Worm (Caenorhabditis elegans) whole organism, mixed stage, embryonic: ENCODE results near the gene rbbp-5.

ENCODE experiments used
- M03D4.4 ChIP-seq: sonication (generic microtip); optimal IDR thresholded peaks from 2 replicates; lab custom pipeline; 2017; ENCODE audit warnings: mild to moderate bottlenecking, missing genetic modification characterization, missing compliant biosample characterization
- bed-3 ChIP-seq: fragments of 200-800 bp; sonication (Bioruptor generic); optimal IDR thresholded peaks from 3 replicates; lab custom pipeline; 2018; ENCODE audit warnings: mild to moderate bottlenecking, missing genetic modification characterization, moderate library complexity, missing compliant biosample characterization
- blmp-1 ChIP-seq: fragments of 150-350 bp; optimal IDR thresholded peaks from 2 replicates; lab custom pipeline; 2014; ENCODE audit warnings: missing biosample characterization, missing genetic modification characterization
- ceh-39 ChIP-seq: fragments of 150-350 bp; optimal IDR thresholded peaks from 2 replicates; lab custom pipeline; 2014; ENCODE audit warnings: missing biosample characterization, missing genetic modification characterization
- ceh-43 ChIP-seq: fragments of 200-800 bp; sonication (Bioruptor generic); optimal IDR thresholded peaks from 2 replicates; lab custom pipeline; 2018; ENCODE audit warnings: mild to moderate bottlenecking, missing genetic modification characterization, moderate library complexity, missing compliant biosample characterization
- ces-1 ChIP-seq: fragments of 150-350 bp; optimal IDR thresholded peaks from 2 replicates; lab custom pipeline; 2014; ENCODE audit warnings: missing biosample characterization, missing genetic modification reagents, missing genetic modification characterization
- cnd-1 ChIP-seq: fragments of 200-800 bp; sonication (Bioruptor generic); optimal IDR thresholded peaks from 2 replicates; lab custom pipeline; 2018; ENCODE audit warnings: mild to moderate bottlenecking, missing genetic modification characterization, missing compliant biosample characterization
- elt-1 ChIP-seq: sonication (generic microtip); optimal IDR thresholded peaks from 2 replicates; lab custom pipeline; 2017; ENCODE audit warnings: missing genetic modification characterization, mild to moderate bottlenecking, missing compliant biosample characterization, antibody characterized with exemption, moderate library complexity, borderline replicate concordance; ENCODE audit not compliant: insufficient read depth
- elt-3 ChIP-seq: fragments of 150-350 bp; optimal IDR thresholded peaks from 2 replicates; lab custom pipeline; 2014; ENCODE audit warnings: missing biosample characterization, missing genetic modification characterization
- ham-2 ChIP-seq: fragments of 200-800 bp; sonication (Bioruptor generic); optimal IDR thresholded peaks from 2 replicates; lab custom pipeline; 2018; ENCODE audit warnings: mild to moderate bottlenecking, missing genetic modification characterization, missing compliant biosample characterization
- hlh-1 ChIP-seq: fragments of 150-350 bp; optimal IDR thresholded peaks from 2 replicates; lab custom pipeline; 2014; ENCODE audit warnings: missing biosample characterization, missing genetic modification reagents, missing genetic modification characterization
- lin-13 ChIP-seq: fragments of 150-350 bp; optimal IDR thresholded peaks from 2 replicates; lab custom pipeline; 2014; ENCODE audit warnings: missing biosample characterization, missing genetic modification characterization
- lin-32 ChIP-seq: fragments of 200-800 bp; sonication (Bioruptor generic); optimal IDR thresholded peaks from 2 replicates; lab custom pipeline; 2018; ENCODE audit warnings: mild to moderate bottlenecking, missing genetic modification characterization, missing compliant biosample characterization
- lsy-2 ChIP-seq: fragments of 150-350 bp; optimal IDR thresholded peaks from 2 replicates; lab custom pipeline; 2014; ENCODE audit warnings: missing biosample characterization, missing genetic modification characterization
- mab-5 ChIP-seq: fragments of 150-350 bp; optimal IDR thresholded peaks from 2 replicates; lab custom pipeline; 2014; ENCODE audit warnings: missing biosample characterization, missing genetic modification characterization
- mep-1 ChIP-seq: fragments of 150-350 bp; optimal IDR thresholded peaks from 2 replicates; lab custom pipeline; 2017; ENCODE audit warnings: missing biosample characterization, missing genetic modification reagents, missing genetic modification characterization, inconsistent platforms
- mls-2 ChIP-seq: sonication (generic microtip); optimal IDR thresholded peaks from 2 replicates; lab custom pipeline; 2016; ENCODE audit warnings: mild to moderate bottlenecking, missing genetic modification characterization, moderate library complexity, missing compliant biosample characterization
- nhr-12 ChIP-seq: fragments of 150-350 bp; optimal IDR thresholded peaks from 2 replicates; lab custom pipeline; 2014; ENCODE audit warnings: missing biosample characterization, missing genetic modification characterization
- nhr-237 ChIP-seq: fragments of 150-350 bp; optimal IDR thresholded peaks from 2 replicates; lab custom pipeline; 2014; ENCODE audit warnings: missing biosample characterization, missing genetic modification characterization
- nhr-76 ChIP-seq: sonication (generic microtip); optimal IDR thresholded peaks from 2 replicates; lab custom pipeline; 2017; ENCODE audit warnings: missing biosample characterization, missing genetic modification characterization
- pha-4 ChIP-seq: fragments of 150-350 bp; optimal IDR thresholded peaks from 2 replicates; lab custom pipeline; 2018; ENCODE audit warnings: missing biosample characterization, missing genetic modification reagents, missing genetic modification characterization
- sem-2 ChIP-seq: fragments of 200-800 bp; sonication (Bioruptor generic); optimal IDR thresholded peaks from 2 replicates; lab custom pipeline; 2018; ENCODE audit warnings: mild to moderate bottlenecking, missing genetic modification characterization, missing compliant biosample characterization
- snpc-4 ChIP-seq: fragments of 150-350 bp; optimal IDR thresholded peaks from 2 replicates; lab custom pipeline; 2014; ENCODE audit warnings: missing biosample characterization, missing genetic modification characterization
- sptf-1 ChIP-seq: sonication (generic microtip); optimal IDR thresholded peaks from 2 replicates; lab custom pipeline; 2017; ENCODE audit warnings: mild to moderate bottlenecking, missing genetic modification characterization, moderate library complexity, missing compliant biosample characterization
- tbx-8 ChIP-seq: fragments of 200-800 bp; sonication (Bioruptor generic); optimal IDR thresholded peaks from 2 replicates; lab custom pipeline; 2018; ENCODE audit warnings: mild to moderate bottlenecking, missing genetic modification characterization, moderate library complexity, missing compliant biosample characterization
- unc-120 ChIP-seq: sonication (generic microtip); optimal IDR thresholded peaks from 2 replicates; lab custom pipeline; 2017; ENCODE audit warnings: missing genetic modification characterization, missing compliant biosample characterization; ENCODE audit not compliant: poor library complexity, severe bottlenecking
- unc-39 ChIP-seq: fragments of 150-350 bp; optimal IDR thresholded peaks from 2 replicates; lab custom pipeline; 2014; ENCODE audit warnings: missing biosample characterization, missing genetic modification characterization
- unc-62 ChIP-seq: fragments of 150-350 bp; optimal IDR thresholded peaks from 2 replicates; lab custom pipeline; 2014; ENCODE audit warnings: missing biosample characterization, missing genetic modification reagents, missing genetic modification characterization
- zip-8 ChIP-seq: fragments of 150-350 bp; optimal IDR thresholded peaks from 2 replicates; lab custom pipeline; 2014; ENCODE audit warnings: missing biosample characterization, missing genetic modification characterization
- ztf-11 ChIP-seq: fragments of 150-350 bp; optimal IDR thresholded peaks from 2 replicates; lab custom pipeline; 2014; ENCODE audit warnings: missing biosample characterization, missing genetic modification characterization

Gene rbbp-5

ce11 chrII:6113187-6113586, 15.6 kb downstream of the rbbp-5 start, which contains the start of gene heri-1:
Gene heri-1 (minus strand): TSS chrII:6113194.
- TF ChIP-seq nhr-12 (tag; lab: Kevin White, UChicago) (no peak), ces-1 (GFP tag; lab: Kevin White, UChicago) (no peak), tbx-8 (GFP tag; lab: Kevin White, UChicago) (no peak), M03D4.4 (tag; lab: Kevin White, UChicago) (no peak), lin-32 (no peak), elt-3 (tag; lab: Kevin White, UChicago) (no peak), blmp-1 (tag; lab: Kevin White, UChicago) (no peak), ztf-11 (no peak), mep-1 (no peak), nhr-76 (tag; lab: Kevin White, UChicago) (no peak), lsy-2 (tag; lab: Kevin White, UChicago) (no peak), ceh-43 (GFP tag; lab: Kevin White, UChicago) (no peak)

DNA sequence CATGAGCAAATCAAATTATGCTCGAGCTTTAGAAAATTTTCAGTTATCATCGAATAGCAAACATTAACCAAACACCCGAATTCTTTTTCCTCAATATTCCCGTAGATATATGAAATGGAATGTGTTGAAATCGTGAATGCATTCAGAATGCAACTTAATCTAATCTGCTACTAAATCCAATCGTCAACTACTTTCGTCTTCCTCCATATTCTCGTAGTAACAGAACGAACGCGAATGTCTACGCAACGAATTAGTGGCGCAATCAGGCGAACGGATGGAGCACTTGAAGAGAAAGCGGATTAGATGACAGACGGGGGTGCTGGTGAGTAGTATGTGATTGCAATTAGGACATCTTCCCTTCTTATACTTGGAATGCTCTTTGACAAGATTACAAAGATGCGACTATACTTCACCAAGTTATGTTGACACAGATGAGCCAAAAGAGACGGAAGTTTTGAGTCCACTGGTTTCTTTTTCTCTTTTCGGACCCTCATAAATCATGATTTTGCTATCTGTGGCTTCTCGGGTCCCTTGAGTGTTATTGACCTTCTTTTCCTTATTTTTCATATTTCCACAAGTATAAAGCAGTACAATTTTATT, 16.3 kb downstream of the rbbp-5 start:
- TF ChIP-seq sem-2 (GFP tag; lab: Kevin White, UChicago) (no peak), zip-8 (tag; lab: Kevin White, UChicago) (peak; percentile 28), ceh-39 (tag; lab: Kevin White, UChicago) (no peak), cnd-1 (no peak), lin-13 (tag; lab: Kevin White, UChicago) (no peak), sptf-1 (tag; lab: Kevin White, UChicago) (no peak), lsy-2 (tag; lab: Kevin White, UChicago) (no peak), mls-2 (tag; lab: Kevin White, UChicago) (peak; percentile 5), bed-3 (GFP tag; lab: Kevin White, UChicago) (no peak), ces-1 (GFP tag; lab: Kevin White, UChicago) (peak; percentile 99), unc-62 (GFP tag; lab: Kevin White, UChicago) (peak; percentile 22)

DNA sequence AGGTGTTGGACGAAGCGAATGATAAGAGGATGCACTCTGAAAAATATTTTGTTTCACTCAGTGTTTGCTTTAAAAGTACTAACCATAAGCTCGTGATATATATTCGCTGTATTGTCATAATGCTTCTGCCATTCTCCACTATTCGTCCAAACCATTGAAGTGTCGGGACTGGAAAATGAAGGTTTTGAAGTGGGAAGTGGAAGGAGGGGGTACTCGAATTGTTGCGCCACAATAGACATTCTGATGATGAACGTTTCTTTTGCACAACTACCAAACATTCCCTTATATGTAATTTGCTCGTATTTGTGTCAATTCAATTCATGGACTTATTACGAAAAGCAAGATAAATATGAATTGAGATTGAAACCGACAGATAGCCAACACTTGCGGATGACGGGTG, 17.7 kb downstream of the rbbp-5 start:
- no peak for TF ChIP-seq blmp-1 (tag; lab: Kevin White, UChicago)

ce11 chrII:6116701-6117100, 19.1 kb downstream of the rbbp-5 start:
- TF ChIP-seq ces-1 (GFP tag; lab: Kevin White, UChicago) (peak; percentile 98), nhr-237 (no peak)

DNA sequence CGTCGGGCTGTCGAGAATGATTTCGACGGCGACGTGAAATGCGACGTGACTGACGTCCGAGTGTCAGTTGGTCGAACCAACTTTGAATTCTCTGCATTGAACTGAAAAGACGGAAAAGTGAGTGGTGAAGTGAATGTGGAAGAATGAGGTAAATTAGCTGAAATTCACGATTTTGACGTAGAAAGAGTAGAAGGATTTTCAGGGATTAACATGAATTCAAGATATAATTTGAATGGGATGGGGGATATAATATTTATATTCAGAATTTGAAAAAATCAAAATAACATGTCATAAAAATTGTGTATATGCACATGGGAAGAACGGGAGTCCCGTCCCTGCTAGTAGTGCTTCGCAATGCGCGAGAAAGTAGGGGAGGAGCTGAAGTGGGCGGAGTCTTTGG, 20.5 kb downstream of the rbbp-5 start, which contains the start of gene C29H12.6:
TSS of gene C29H12.6 (minus strand) at position 101 of the 400 bp plus-strand sequence.
- TF ChIP-seq ces-1 (GFP tag; lab: Kevin White, UChicago) (no peak), snpc-4 (no peak), ceh-39 (tag; lab: Kevin White, UChicago) (no peak), nhr-237 (no peak), mab-5 (tag; lab: Kevin White, UChicago) (no peak), ham-2 (GFP tag; lab: Kevin White, UChicago) (no peak), unc-62 (GFP tag; lab: Kevin White, UChicago) (no peak), ztf-11 (no peak), bed-3 (GFP tag; lab: Kevin White, UChicago) (no peak), mls-2 (tag; lab: Kevin White, UChicago) (no peak), hlh-1 (tag; lab: Kevin White, UChicago) (no peak), unc-39 (tag; lab: Kevin White, UChicago) (no peak), zip-8 (tag; lab: Kevin White, UChicago) (no peak), tbx-8 (GFP tag; lab: Kevin White, UChicago) (no peak), elt-1 (tag; lab: Kevin White, UChicago) (no peak), unc-120 (tag; lab: Kevin White, UChicago) (no peak)
- TF ChIP-seq, all 35 proteins: peak for 0

DNA sequence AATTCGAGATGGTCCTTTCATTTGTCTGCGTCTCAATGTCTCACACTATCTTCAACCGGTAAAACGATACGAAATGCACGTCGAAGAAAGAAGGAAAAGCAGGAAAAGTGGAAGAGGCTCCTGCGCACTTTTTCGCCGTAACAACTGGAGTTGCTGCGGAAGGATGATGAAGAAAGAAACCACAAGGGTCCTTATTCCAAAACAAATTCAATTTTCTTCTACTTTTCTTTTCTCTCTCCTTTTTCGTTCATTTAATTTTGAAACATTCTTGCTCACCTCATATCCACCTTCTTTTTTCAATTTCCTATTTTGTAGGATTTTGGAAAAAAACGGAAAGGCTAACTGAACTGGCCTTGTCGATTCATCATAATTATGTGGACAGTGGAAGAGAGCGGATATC, 22.9 kb downstream of the rbbp-5 start:
- TF ChIP-seq pha-4 (tag; lab: Kevin White, UChicago): no peak
- no peak for TF ChIP-seq tbx-8 (GFP tag; lab: Kevin White, UChicago)
- TF ChIP-seq sptf-1 (tag; lab: Kevin White, UChicago): no peak
- no peak for TF ChIP-seq hlh-1 (tag; lab: Kevin White, UChicago)
- TF ChIP-seq ces-1 (GFP tag; lab: Kevin White, UChicago): peak; percentile 92
- no peak for TF ChIP-seq lsy-2 (tag; lab: Kevin White, UChicago)
